Fruit fly (Drosophila melanogaster) whole organism: ENCODE measurements at regions not wholly inside any gene's neighbourhood (a gene's known extent, or its start where the extent isn't known, plus 50 kb on each side); places are given as distances from the start of the nearest gene placed in this dataset.

Experiments
- CG8478 ChIP-seq: fragments of >200 bp; optimal IDR thresholded peaks from 2 replicates; lab custom pipeline; 2018; ENCODE audit warnings: inconsistent platforms
- EcR ChIP-seq, 2 experiments: fragments of >200 bp; optimal IDR thresholded peaks; 2 replicates each; lab custom pipeline; 2017; ENCODE audit warnings: missing biosample characterization in 2 of 2, missing genetic modification characterization in 2 of 2, missing genetic modification reagents in 2 of 2
- pan ChIP-seq: fragments of >200 bp; optimal IDR thresholded peaks from 2 replicates; lab custom pipeline; 2017
- psq ChIP-seq: fragments of >200 bp; optimal IDR thresholded peaks from 2 replicates; lab custom pipeline; 2017
- usp ChIP-seq: fragments of >200 bp; optimal IDR thresholded peaks from 2 replicates; lab custom pipeline; 2017; ENCODE audit warnings: missing biosample characterization, missing genetic modification characterization, mixed read lengths

- TF ChIP-seq psq (lab: Kevin White, UChicago) (no peak), EcR (GFP tag; optimal IDR thresholded peaks at IDR 0.05; lab: Kevin White, UChicago) (no peak), pan (no peak), CG8478 (lab: Kevin White, UChicago) (no peak), usp (GFP tag; lab: Kevin White, UChicago) (no peak)
Measured at dm6 chr3L:10359436-10359835, 53.2 kb upstream of the CG12362 start.
